Worm (Caenorhabditis elegans) whole organism, L3 larva: ENCODE measurements around the gene ttr-38.

Experiments used
- ZK546.5 ChIP-seq: sonication (generic microtip); optimal IDR thresholded peaks from 2 replicates; lab custom pipeline; 2017; ENCODE audit warnings: missing biosample characterization, missing genetic modification characterization
- aly-2 ChIP-seq: fragments of 150-350 bp; optimal IDR thresholded peaks from 2 replicates; lab custom pipeline; 2014; ENCODE audit warnings: missing biosample characterization, missing genetic modification characterization
- ama-1 ChIP-seq: fragments of 150-350 bp; optimal IDR thresholded peaks from 2 replicates; lab custom pipeline; 2018
- ceh-16 ChIP-seq: sonication (generic microtip); optimal IDR thresholded peaks from 2 replicates; lab custom pipeline; 2017; ENCODE audit warnings: missing biosample characterization, missing genetic modification characterization
- ceh-28 ChIP-seq: fragments of 150-350 bp; optimal IDR thresholded peaks from 2 replicates; lab custom pipeline; 2014; ENCODE audit warnings: missing biosample characterization, missing genetic modification reagents, missing genetic modification characterization
- ceh-82 ChIP-seq: fragments of 150-350 bp; optimal IDR thresholded peaks from 2 replicates; lab custom pipeline; 2014; ENCODE audit warnings: missing biosample characterization, missing genetic modification characterization
- daf-12 ChIP-seq: fragments of 150-350 bp; optimal IDR thresholded peaks from 2 replicates; lab custom pipeline; 2014; ENCODE audit warnings: missing biosample characterization, missing genetic modification reagents, missing genetic modification characterization
- egl-5 ChIP-seq: fragments of 150-350 bp; optimal IDR thresholded peaks from 2 replicates; lab custom pipeline; 2017; ENCODE audit warnings: missing biosample characterization, missing genetic modification reagents, missing genetic modification characterization, inconsistent platforms
- elt-1 ChIP-seq: fragments of 150-350 bp; optimal IDR thresholded peaks from 2 replicates; lab custom pipeline; 2014; ENCODE audit warnings: missing biosample characterization, missing genetic modification characterization
- elt-2 ChIP-seq: sonication (generic microtip); optimal IDR thresholded peaks from 2 replicates; lab custom pipeline; 2016; ENCODE audit warnings: missing genetic modification reagents, mild to moderate bottlenecking, missing genetic modification characterization, missing compliant biosample characterization
- elt-3 ChIP-seq, 3 experiments: fragments of 150-350 bp in 1 of 3; sonication (generic microtip) in 2 of 3; optimal IDR thresholded peaks; 2 replicates in 2 of 3; 4 replicates in 1 of 3; lab custom pipeline; 2014 to 2017; ENCODE audit warnings: missing biosample characterization in 3 of 3, missing genetic modification characterization in 3 of 3
- eor-1 ChIP-seq, 2 experiments: fragments of 150-350 bp; optimal IDR thresholded peaks; 2 replicates each; lab custom pipeline; 2014 to 2018; ENCODE audit warnings: missing biosample characterization in 2 of 2, missing genetic modification characterization in 2 of 2
- fkh-10 ChIP-seq: sonication (generic microtip); optimal IDR thresholded peaks from 2 replicates; lab custom pipeline; 2017; ENCODE audit warnings: missing biosample characterization, missing genetic modification reagents, missing genetic modification characterization
- fkh-2 ChIP-seq: fragments of 150-350 bp; optimal IDR thresholded peaks from 2 replicates; lab custom pipeline; 2014; ENCODE audit warnings: missing biosample characterization, missing genetic modification reagents, missing genetic modification characterization
- hmg-11 ChIP-seq: sonication (generic microtip); optimal IDR thresholded peaks from 2 replicates; lab custom pipeline; 2016; ENCODE audit warnings: missing genetic modification characterization, missing compliant biosample characterization
- jun-1 ChIP-seq: fragments of 150-350 bp; optimal IDR thresholded peaks from 2 replicates; lab custom pipeline; 2014; ENCODE audit warnings: missing biosample characterization, missing genetic modification reagents, missing genetic modification characterization
- lin-15B ChIP-seq: fragments of 150-350 bp; optimal IDR thresholded peaks from 2 replicates; lab custom pipeline; 2014; ENCODE audit warnings: missing biosample characterization, missing genetic modification characterization
- lin-39 ChIP-seq: fragments of 150-350 bp; optimal IDR thresholded peaks from 2 replicates; lab custom pipeline; 2018; ENCODE audit warnings: missing biosample characterization, missing genetic modification reagents, missing genetic modification characterization
- lsy-12 ChIP-seq: sonication (generic microtip); optimal IDR thresholded peaks from 2 replicates; lab custom pipeline; 2016; ENCODE audit warnings: mild to moderate bottlenecking, missing genetic modification characterization, missing compliant biosample characterization
- mdl-1 ChIP-seq: fragments of 150-350 bp; optimal IDR thresholded peaks from 2 replicates; lab custom pipeline; 2014; ENCODE audit warnings: missing biosample characterization, missing genetic modification characterization
- mml-1 ChIP-seq: fragments of 150-350 bp; sonication (generic microtip); optimal IDR thresholded peaks from 3 replicates; lab custom pipeline; 2014; ENCODE audit warnings: missing biosample characterization, missing genetic modification characterization
- nfya-1 ChIP-seq: sonication (generic microtip); optimal IDR thresholded peaks from 2 replicates; lab custom pipeline; 2017; ENCODE audit warnings: missing genetic modification characterization, mild to moderate bottlenecking, missing compliant biosample characterization, antibody characterized with exemption, moderate library complexity; ENCODE audit not compliant: insufficient read depth
- nhr-11 ChIP-seq: fragments of 150-350 bp; optimal IDR thresholded peaks from 2 replicates; lab custom pipeline; 2014; ENCODE audit warnings: missing biosample characterization, missing genetic modification characterization
- nhr-23 ChIP-seq: fragments of 150-350 bp; optimal IDR thresholded peaks from 2 replicates; lab custom pipeline; 2014; ENCODE audit warnings: missing biosample characterization, missing genetic modification reagents, missing genetic modification characterization
- nhr-237 ChIP-seq: fragments of 150-350 bp; optimal IDR thresholded peaks from 2 replicates; lab custom pipeline; 2014; ENCODE audit warnings: missing biosample characterization, missing genetic modification characterization
- nhr-25 ChIP-seq: sonication (generic microtip); optimal IDR thresholded peaks from 2 replicates; lab custom pipeline; 2017; ENCODE audit warnings: missing biosample characterization, missing genetic modification characterization
- nhr-28 ChIP-seq: fragments of 150-350 bp; optimal IDR thresholded peaks from 2 replicates; lab custom pipeline; 2014; ENCODE audit warnings: missing biosample characterization, missing genetic modification characterization
- nhr-43 ChIP-seq: sonication (generic microtip); optimal IDR thresholded peaks from 2 replicates; lab custom pipeline; 2016; ENCODE audit warnings: mild to moderate bottlenecking, missing genetic modification characterization, missing compliant biosample characterization; ENCODE audit not compliant: poor library complexity, severe bottlenecking
- nhr-67 ChIP-seq: fragments of 150-350 bp; optimal IDR thresholded peaks from 2 replicates; lab custom pipeline; 2014; ENCODE audit warnings: missing biosample characterization, missing genetic modification characterization
- nhr-76 ChIP-seq: fragments of 150-350 bp; sonication (generic microtip); optimal IDR thresholded peaks from 5 replicates; lab custom pipeline; 2014; ENCODE audit warnings: missing biosample characterization, missing genetic modification characterization
- pha-4 ChIP-seq: fragments of 150-350 bp; optimal IDR thresholded peaks from 2 replicates; lab custom pipeline; 2014; ENCODE audit warnings: missing biosample characterization, missing genetic modification reagents, missing genetic modification characterization
- pqm-1 ChIP-seq: fragments of 150-350 bp; optimal IDR thresholded peaks from 2 replicates; lab custom pipeline; 2017; ENCODE audit warnings: missing biosample characterization, missing genetic modification characterization, inconsistent platforms
- sea-2 ChIP-seq: fragments of 150-350 bp; sonication (generic microtip); optimal IDR thresholded peaks from 4 replicates; lab custom pipeline; 2014; ENCODE audit warnings: missing biosample characterization, missing genetic modification reagents, missing genetic modification characterization
- skn-1 ChIP-seq: fragments of 150-350 bp; optimal IDR thresholded peaks from 2 replicates; lab custom pipeline; 2014; ENCODE audit warnings: missing biosample characterization, missing genetic modification characterization
- snpc-4 ChIP-seq: fragments of 150-350 bp; optimal IDR thresholded peaks from 2 replicates; lab custom pipeline; 2014; ENCODE audit warnings: missing biosample characterization, missing genetic modification characterization
- tbx-2 ChIP-seq: sonication (generic microtip); optimal IDR thresholded peaks from 2 replicates; lab custom pipeline; 2016; ENCODE audit warnings: mild to moderate bottlenecking, missing genetic modification characterization, missing compliant biosample characterization
- unc-39 ChIP-seq: sonication (generic microtip); optimal IDR thresholded peaks from 4 replicates; lab custom pipeline; 2017; ENCODE audit warnings: missing biosample characterization, missing genetic modification characterization
- unc-62 ChIP-seq: fragments of 150-350 bp; sonication (generic microtip); optimal IDR thresholded peaks from 4 replicates; lab custom pipeline; 2014; ENCODE audit warnings: missing biosample characterization, missing genetic modification reagents, missing genetic modification characterization
- zag-1 ChIP-seq: fragments of 150-350 bp; optimal IDR thresholded peaks from 2 replicates; lab custom pipeline; 2014; ENCODE audit warnings: missing biosample characterization, missing genetic modification characterization
- ztf-4 ChIP-seq: fragments of 150-350 bp; optimal IDR thresholded peaks from 2 replicates; lab custom pipeline; 2014; ENCODE audit warnings: missing biosample characterization, missing genetic modification characterization

ttr-38 gene

ce11 chrX:9271886-9272285 is 42.4 kb downstream of the ttr-38 start (continued):
- TF ChIP-seq nhr-25 (tag; lab: Kevin White, UChicago) (no peak), sea-2 (GFP tag; lab: Kevin White, UChicago) (no peak), aly-2 (tag; lab: Kevin White, UChicago) (no peak), nhr-28 (no peak), jun-1 (tag; lab: Kevin White, UChicago) (no peak), nhr-11 (tag; lab: Kevin White, UChicago) (no peak), nhr-23 (tag; lab: Kevin White, UChicago) (no peak), fkh-2 (tag; lab: Kevin White, UChicago) (no peak), ceh-16 (no peak), lin-15B (tag; lab: Kevin White, UChicago) (no peak), lsy-12 (tag; lab: Kevin White, UChicago) (no peak), daf-12 (tag; lab: Kevin White, UChicago) (no peak), nhr-43 (tag; lab: Kevin White, UChicago) (peak; percentile 12), elt-3 (tag; optimal IDR thresholded peaks at IDR 0.05; lab: Kevin White, UChicago) (peak in 1 of 3 experiments; percentile 51), unc-62 (GFP tag; lab: Kevin White, UChicago) (no peak)

DNA sequence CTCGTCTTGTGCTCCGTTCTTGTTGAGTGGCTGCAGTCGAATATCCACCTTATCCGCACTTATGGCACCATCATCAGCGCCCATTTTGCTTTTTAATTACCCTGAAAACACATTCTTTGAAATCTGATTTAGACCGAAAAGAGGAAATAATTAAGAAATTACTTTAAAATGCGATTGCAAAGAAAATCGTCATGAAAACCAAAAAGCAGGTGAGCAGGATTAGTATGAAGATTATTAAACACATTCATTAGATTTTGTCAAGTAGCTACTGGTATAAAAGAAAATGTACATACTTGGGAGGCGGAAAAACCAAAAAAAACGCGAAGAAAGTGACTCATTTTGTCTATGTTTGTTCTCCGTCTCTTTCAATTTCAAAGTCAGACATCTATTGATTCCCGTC is 43.5 kb downstream of the ttr-38 start, which contains the start of gene B0416.5:
TSS of gene B0416.5 (minus strand) at position 101 of the 400 bp plus-strand sequence.
- TF ChIP-seq lin-15B (tag; lab: Kevin White, UChicago), result no peak

DNA sequence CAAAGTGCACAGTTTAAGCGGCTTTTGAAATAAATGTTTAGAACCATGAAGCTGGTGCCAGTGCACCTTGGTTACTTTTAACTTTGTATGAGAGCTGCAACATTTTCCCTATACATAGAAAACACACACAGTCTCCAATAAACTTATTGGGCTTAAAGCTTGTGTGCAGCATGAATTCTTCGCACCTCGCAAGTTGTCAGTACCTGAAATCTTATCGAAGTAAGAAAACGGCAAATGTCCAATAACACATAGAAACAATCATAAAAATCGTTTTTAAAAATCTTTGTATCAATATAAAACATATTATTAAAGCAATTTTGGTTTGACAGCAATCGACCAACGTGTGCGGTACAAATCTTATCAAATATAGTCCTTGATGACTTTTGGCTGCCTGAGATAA is 45.9 kb downstream of the ttr-38 start:
- TF ChIP-seq ztf-4 (tag; lab: Kevin White, UChicago) (no peak), fkh-10 (GFP tag; lab: Kevin White, UChicago) (no peak), zag-1 (tag; lab: Kevin White, UChicago) (no peak), nhr-23 (tag; lab: Kevin White, UChicago) (peak; percentile 17), elt-3 (tag; optimal IDR thresholded peaks at IDR 0.05; lab: Kevin White, UChicago) (no peak), daf-12 (tag; lab: Kevin White, UChicago) (no peak), nhr-76 (tag; lab: Kevin White, UChicago) (no peak), elt-1 (no peak), fkh-2 (tag; lab: Kevin White, UChicago) (no peak)

DNA sequence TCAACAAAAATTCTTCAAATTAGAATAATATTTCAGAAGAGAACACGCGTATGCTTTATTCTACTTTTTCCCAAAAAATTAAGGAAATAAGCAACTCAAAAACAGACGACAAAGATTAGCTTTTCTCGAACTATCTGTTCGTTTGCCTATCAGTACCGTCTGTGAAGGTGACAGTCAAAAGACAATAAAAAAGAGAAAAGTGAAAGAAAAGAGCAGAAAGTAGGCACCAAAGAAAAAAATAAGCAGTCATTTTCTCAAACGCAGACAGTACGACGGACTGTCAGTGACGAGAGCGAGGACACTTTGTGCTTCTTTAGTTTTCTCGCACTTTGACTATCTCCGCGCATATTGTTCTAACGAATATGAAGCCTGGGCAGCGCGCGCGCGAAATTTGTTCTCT is 47.8 kb downstream of the ttr-38 start:
- TF ChIP-seq skn-1 (tag; lab: Kevin White, UChicago), result no peak
- peak; percentile 57 for TF ChIP-seq pha-4 (tag; lab: Kevin White, UChicago)
- no peak for TF ChIP-seq elt-3 (tag; optimal IDR thresholded peaks at IDR 0.05; lab: Kevin White, UChicago)
- no peak for TF ChIP-seq jun-1 (tag; lab: Kevin White, UChicago)
- TF ChIP-seq elt-2, result peak; percentile 67
- no peak for TF ChIP-seq ZK546.5 (tag; lab: Kevin White, UChicago)
- no peak for TF ChIP-seq lin-39
- TF ChIP-seq nhr-67 (tag; lab: Kevin White, UChicago), result no peak
- no peak for TF ChIP-seq nhr-237
- TF ChIP-seq ceh-28 (tag; lab: Kevin White, UChicago), result no peak
- no peak for TF ChIP-seq eor-1 (tag; optimal IDR thresholded peaks at IDR 0.05; lab: Kevin White, UChicago)
- TF ChIP-seq fkh-2 (tag; lab: Kevin White, UChicago), result no peak
- no peak for TF ChIP-seq nfya-1 (tag; lab: Kevin White, UChicago)
- TF ChIP-seq lsy-12 (tag; lab: Kevin White, UChicago), result no peak
- no peak for TF ChIP-seq ztf-4 (tag; lab: Kevin White, UChicago)
- no peak for TF ChIP-seq unc-39 (tag; lab: Kevin White, UChicago)

DNA sequence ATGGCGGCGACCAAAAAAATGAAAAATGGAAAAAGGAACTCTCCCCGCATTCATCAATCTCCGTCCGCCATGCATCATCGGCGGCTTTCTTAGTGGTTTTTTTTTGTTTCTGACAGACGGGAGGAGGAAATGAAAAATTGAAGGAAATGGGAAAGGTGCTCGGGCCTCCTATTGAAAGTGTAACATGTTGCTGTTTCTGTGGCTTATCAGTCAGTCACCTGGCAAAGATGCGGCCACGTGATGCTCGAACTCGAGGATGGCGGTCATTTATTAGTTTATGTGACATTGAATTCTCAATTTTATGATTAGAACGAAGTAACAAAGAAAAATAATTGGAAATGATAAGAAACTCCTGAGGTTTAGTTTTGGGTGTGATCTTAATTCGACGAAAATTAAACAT is 49.7 kb downstream of the ttr-38 start:
- TF ChIP-seq aly-2 (tag; lab: Kevin White, UChicago), result no peak
- TF ChIP-seq pqm-1 (tag; lab: Kevin White, UChicago), result peak; percentile 88
- no peak for TF ChIP-seq ceh-28 (tag; lab: Kevin White, UChicago)
- TF ChIP-seq egl-5, result peak; percentile 24
- no peak for TF ChIP-seq tbx-2 (tag; lab: Kevin White, UChicago)
- peak; percentile 42 for TF ChIP-seq mdl-1 (tag; lab: Kevin White, UChicago)
- TF ChIP-seq skn-1 (tag; lab: Kevin White, UChicago), result no peak
- peak; percentile 96 for TF ChIP-seq elt-2
- TF ChIP-seq nhr-25 (tag; lab: Kevin White, UChicago), result no peak
- TF ChIP-seq daf-12 (tag; lab: Kevin White, UChicago), result no peak
- TF ChIP-seq nhr-76 (tag; lab: Kevin White, UChicago), result no peak
- TF ChIP-seq nfya-1 (tag; lab: Kevin White, UChicago), result peak; percentile 37
- no peak for TF ChIP-seq snpc-4 (tag; lab: Kevin White, UChicago)
- TF ChIP-seq lin-15B (tag; lab: Kevin White, UChicago), result no peak
- TF ChIP-seq ceh-16, result no peak
- peak; percentile 76 for TF ChIP-seq lin-39
- TF ChIP-seq ceh-82, result no peak
- no peak for TF ChIP-seq nhr-43 (tag; lab: Kevin White, UChicago)
- TF ChIP-seq jun-1 (tag; lab: Kevin White, UChicago), result peak; percentile 12
- TF ChIP-seq elt-1, result no peak
- TF ChIP-seq mml-1, result no peak
- TF ChIP-seq ztf-4 (tag; lab: Kevin White, UChicago), result no peak
- no peak for TF ChIP-seq fkh-10 (GFP tag; lab: Kevin White, UChicago)
- TF ChIP-seq hmg-11, result no peak
- peak; percentile 61 for TF ChIP-seq ama-1 (lab: Kevin White, UChicago)
- peak; percentile 80 for TF ChIP-seq pha-4 (tag; lab: Kevin White, UChicago)
- TF ChIP-seq sea-2 (GFP tag; lab: Kevin White, UChicago), result no peak
- TF ChIP-seq, all 47 proteins: peak for 9
